Worm (Caenorhabditis elegans): ENCODE data around the gene W02F12.2.

Gene W02F12.2

ce11 chrV:6697552-6697951 lies at the start of gene W02F12.2:
W02F12.2 (minus strand) TSS chrV:6697652.
- no peak for TF ChIP-seq ets-7 (tag; optimal IDR thresholded peaks at IDR 0.05)
- no peak for TF ChIP-seq ceh-36 (tag; optimal IDR thresholded peaks at IDR 0.05)
- no peak for TF ChIP-seq sea-1 (GFP tag; conservative IDR thresholded peaks at IDR 0.05)
- TF ChIP-seq flt-1 (GFP tag; IDR thresholded peaks at IDR 0.05) = no peak
- no peak for TF ChIP-seq hnd-1 (tag; optimal IDR thresholded peaks at IDR 0.05)
- TF ChIP-seq hmbx-1 (tag; optimal IDR thresholded peaks at IDR 0.05) = no peak
- no peak for TF ChIP-seq ama-1 (optimal IDR thresholded peaks at IDR 0.05)
- no peak for TF ChIP-seq pes-1 (GFP tag; IDR thresholded peaks at IDR 0.05)
- TF ChIP-seq F13C5.2 (tag; optimal IDR thresholded peaks at IDR 0.05) = no peak
- TF ChIP-seq hmg-4 (GFP tag; optimal IDR thresholded peaks at IDR 0.05) = no peak
- TF ChIP-seq tbx-11 (GFP tag; IDR thresholded peaks at IDR 0.05) = no peak

- no peak for TF ChIP-seq B0310.2 (tag; optimal IDR thresholded peaks at IDR 0.05)
- no peak for TF ChIP-seq ets-7 (tag; optimal IDR thresholded peaks at IDR 0.05)
- TF ChIP-seq pes-1 (GFP tag; IDR thresholded peaks at IDR 0.05) = no peak
- TF ChIP-seq hnd-1 (tag; optimal IDR thresholded peaks at IDR 0.05) = no peak
- no peak for TF ChIP-seq hmg-4 (GFP tag; optimal IDR thresholded peaks at IDR 0.05)
- TF ChIP-seq aly-1 (tag; optimal IDR thresholded peaks at IDR 0.05) = no peak
- TF ChIP-seq tbx-37 (GFP tag; conservative IDR thresholded peaks at IDR 0.05) = no peak
These were observed 47.3 kb upstream of the W02F12.2 start, which contains the start of gene T25F10.3 for ce11 chrV:6744774-6745173. T25F10.3 (plus strand) TSS chrV:6745081.

- TF ChIP-seq flt-1 (GFP tag; IDR thresholded peaks at IDR 0.05) = no peak
- TF ChIP-seq ets-7 (tag; optimal IDR thresholded peaks at IDR 0.05) = no peak
- no peak for TF ChIP-seq hmbx-1 (tag; optimal IDR thresholded peaks at IDR 0.05)
- TF ChIP-seq hmg-4 (GFP tag; optimal IDR thresholded peaks at IDR 0.05) = no peak
- TF ChIP-seq pes-1 (GFP tag; IDR thresholded peaks at IDR 0.05) = no peak
- TF ChIP-seq ceh-36 (tag; optimal IDR thresholded peaks at IDR 0.05) = no peak
- TF ChIP-seq ama-1 (optimal IDR thresholded peaks at IDR 0.05) = no peak
- TF ChIP-seq tra-4 (tag; optimal IDR thresholded peaks at IDR 0.05) = no peak
- TF ChIP-seq B0310.2 (tag; optimal IDR thresholded peaks at IDR 0.05) = no peak
- TF ChIP-seq aly-1 (tag; optimal IDR thresholded peaks at IDR 0.05) = no peak
- TF ChIP-seq hnd-1 (tag; optimal IDR thresholded peaks at IDR 0.05) = no peak
These were observed 39.4 kb upstream of the W02F12.2 start for ce11 chrV:6736877-6737276.

ce11 chrV:6736108-6736507 lies 38.7 kb upstream of the W02F12.2 start:
- TF ChIP-seq flt-1 (GFP tag; IDR thresholded peaks at IDR 0.05) = no peak
- no peak for TF ChIP-seq tra-4 (tag; optimal IDR thresholded peaks at IDR 0.05)
- TF ChIP-seq sea-1 (GFP tag; conservative IDR thresholded peaks at IDR 0.05) = no peak
- no peak for TF ChIP-seq ama-1 (optimal IDR thresholded peaks at IDR 0.05)
- no peak for TF ChIP-seq ceh-13 (GFP tag; optimal IDR thresholded peaks at IDR 0.05)
- no peak for TF ChIP-seq pes-1 (GFP tag; IDR thresholded peaks at IDR 0.05)
- TF ChIP-seq B0310.2 (tag; optimal IDR thresholded peaks at IDR 0.05) = no peak
- no peak for TF ChIP-seq aly-1 (tag; optimal IDR thresholded peaks at IDR 0.05)
- TF ChIP-seq tbx-37 (GFP tag; conservative IDR thresholded peaks at IDR 0.05) = no peak
- no peak for TF ChIP-seq hnd-1 (tag; optimal IDR thresholded peaks at IDR 0.05)
- no peak for TF ChIP-seq F13C5.2 (tag; optimal IDR thresholded peaks at IDR 0.05)
- no peak for TF ChIP-seq tbx-11 (GFP tag; IDR thresholded peaks at IDR 0.05)
- TF ChIP-seq ets-7 (tag; optimal IDR thresholded peaks at IDR 0.05) = no peak
- no peak for TF ChIP-seq ceh-36 (tag; optimal IDR thresholded peaks at IDR 0.05)
- no peak for TF ChIP-seq hmbx-1 (tag; optimal IDR thresholded peaks at IDR 0.05)
- no peak for TF ChIP-seq hmg-4 (GFP tag; optimal IDR thresholded peaks at IDR 0.05)

- TF ChIP-seq hmg-4 (GFP tag; optimal IDR thresholded peaks at IDR 0.05) = no peak
- no peak for TF ChIP-seq B0310.2 (tag; optimal IDR thresholded peaks at IDR 0.05)
- TF ChIP-seq aly-1 (tag; optimal IDR thresholded peaks at IDR 0.05) = no peak
- TF ChIP-seq tbx-37 (GFP tag; conservative IDR thresholded peaks at IDR 0.05) = no peak
- TF ChIP-seq tbx-11 (GFP tag; IDR thresholded peaks at IDR 0.05) = no peak
- no peak for TF ChIP-seq ets-7 (tag; optimal IDR thresholded peaks at IDR 0.05)
- no peak for TF ChIP-seq pes-1 (GFP tag; IDR thresholded peaks at IDR 0.05)
- no peak for TF ChIP-seq ceh-13 (GFP tag; optimal IDR thresholded peaks at IDR 0.05)
- TF ChIP-seq flt-1 (GFP tag; IDR thresholded peaks at IDR 0.05) = no peak
- no peak for TF ChIP-seq sea-1 (GFP tag; conservative IDR thresholded peaks at IDR 0.05)
- no peak for TF ChIP-seq hmbx-1 (tag; optimal IDR thresholded peaks at IDR 0.05)
- TF ChIP-seq ceh-36 (tag; optimal IDR thresholded peaks at IDR 0.05) = no peak
- no peak for TF ChIP-seq scrt-1 (GFP tag; IDR thresholded peaks at IDR 0.05)
- TF ChIP-seq F13C5.2 (tag; optimal IDR thresholded peaks at IDR 0.05) = no peak
These were observed 35.5 kb upstream of the W02F12.2 start, which contains the start of gene grl-8 for ce11 chrV:6732995-6733394. grl-8 (minus strand) TSS chrV:6733095.

ce11 chrV:6731594-6731993 lies 34.1 kb upstream of the W02F12.2 start, which contains the start of gene grl-9:
grl-9 (minus strand) TSS chrV:6731694.
- TF ChIP-seq flt-1 (GFP tag; IDR thresholded peaks at IDR 0.05) (no peak), scrt-1 (GFP tag; IDR thresholded peaks at IDR 0.05) (no peak), hmg-4 (GFP tag; optimal IDR thresholded peaks at IDR 0.05) (no peak), aly-1 (tag; optimal IDR thresholded peaks at IDR 0.05) (no peak), ceh-36 (tag; optimal IDR thresholded peaks at IDR 0.05) (no peak), tra-4 (tag; optimal IDR thresholded peaks at IDR 0.05) (no peak), pes-1 (GFP tag; IDR thresholded peaks at IDR 0.05) (no peak), ceh-13 (GFP tag; optimal IDR thresholded peaks at IDR 0.05) (no peak), hmbx-1 (tag; optimal IDR thresholded peaks at IDR 0.05) (no peak), ama-1 (optimal IDR thresholded peaks at IDR 0.05) (no peak), ets-7 (tag; optimal IDR thresholded peaks at IDR 0.05) (no peak), F13C5.2 (tag; optimal IDR thresholded peaks at IDR 0.05) (no peak), hnd-1 (tag; optimal IDR thresholded peaks at IDR 0.05) (no peak)

- TF ChIP-seq hmbx-1 (tag; optimal IDR thresholded peaks at IDR 0.05) = no peak
- TF ChIP-seq flt-1 (GFP tag; IDR thresholded peaks at IDR 0.05) = no peak
- no peak for TF ChIP-seq ama-1 (optimal IDR thresholded peaks at IDR 0.05)
- no peak for TF ChIP-seq hmg-4 (GFP tag; optimal IDR thresholded peaks at IDR 0.05)
- no peak for TF ChIP-seq tbx-37 (GFP tag; conservative IDR thresholded peaks at IDR 0.05)
- TF ChIP-seq B0310.2 (tag; optimal IDR thresholded peaks at IDR 0.05) = no peak
- no peak for TF ChIP-seq tbx-11 (GFP tag; IDR thresholded peaks at IDR 0.05)
- no peak for TF ChIP-seq aly-1 (tag; optimal IDR thresholded peaks at IDR 0.05)
- no peak for TF ChIP-seq pes-1 (GFP tag; IDR thresholded peaks at IDR 0.05)
These were observed 29.8 kb upstream of the W02F12.2 start, which contains the start of gene ZC487.1 for ce11 chrV:6727222-6727621. ZC487.1 (plus strand) TSS chrV:6727522.
